Worm (Caenorhabditis elegans) whole organism, mixed stage, embryonic: ENCODE measurements around the gene frpr-3.
A peak's percentile ranks its signal among the peaks of the same experiment; 100 is the strongest.

Experiments
- M03D4.4 ChIP-seq: sonication (generic microtip); optimal IDR thresholded peaks from 2 replicates; lab custom pipeline; 2017; ENCODE audit warnings: mild to moderate bottlenecking, missing genetic modification characterization, missing compliant biosample characterization
- bed-3 ChIP-seq: fragments of 200-800 bp; sonication (Bioruptor generic); optimal IDR thresholded peaks from 3 replicates; lab custom pipeline; 2018; ENCODE audit warnings: mild to moderate bottlenecking, missing genetic modification characterization, moderate library complexity, missing compliant biosample characterization
- blmp-1 ChIP-seq: fragments of 150-350 bp; optimal IDR thresholded peaks from 2 replicates; lab custom pipeline; 2014; ENCODE audit warnings: missing biosample characterization, missing genetic modification characterization
- ceh-39 ChIP-seq: fragments of 150-350 bp; optimal IDR thresholded peaks from 2 replicates; lab custom pipeline; 2014; ENCODE audit warnings: missing biosample characterization, missing genetic modification characterization
- ceh-83 ChIP-seq: fragments of 200-800 bp; sonication (Bioruptor generic); optimal IDR thresholded peaks from 2 replicates; lab custom pipeline; 2018; ENCODE audit warnings: mild to moderate bottlenecking, missing genetic modification characterization, missing compliant biosample characterization
- ces-1 ChIP-seq: fragments of 150-350 bp; optimal IDR thresholded peaks from 2 replicates; lab custom pipeline; 2014; ENCODE audit warnings: missing biosample characterization, missing genetic modification reagents, missing genetic modification characterization
- cnd-1 ChIP-seq: fragments of 200-800 bp; sonication (Bioruptor generic); optimal IDR thresholded peaks from 2 replicates; lab custom pipeline; 2018; ENCODE audit warnings: mild to moderate bottlenecking, missing genetic modification characterization, missing compliant biosample characterization
- drap-1 ChIP-seq: fragments of 200-800 bp; sonication (Bioruptor generic); optimal IDR thresholded peaks from 3 replicates; lab custom pipeline; 2018; ENCODE audit warnings: mild to moderate bottlenecking, missing genetic modification characterization, missing compliant biosample characterization
- elt-1 ChIP-seq: sonication (generic microtip); optimal IDR thresholded peaks from 2 replicates; lab custom pipeline; 2017; ENCODE audit warnings: missing genetic modification characterization, mild to moderate bottlenecking, missing compliant biosample characterization, antibody characterized with exemption, moderate library complexity, borderline replicate concordance; ENCODE audit not compliant: insufficient read depth
- ham-2 ChIP-seq: fragments of 200-800 bp; sonication (Bioruptor generic); optimal IDR thresholded peaks from 2 replicates; lab custom pipeline; 2018; ENCODE audit warnings: mild to moderate bottlenecking, missing genetic modification characterization, missing compliant biosample characterization
- hlh-1 ChIP-seq: fragments of 150-350 bp; optimal IDR thresholded peaks from 2 replicates; lab custom pipeline; 2014; ENCODE audit warnings: missing biosample characterization, missing genetic modification reagents, missing genetic modification characterization
- lin-13 ChIP-seq: fragments of 150-350 bp; optimal IDR thresholded peaks from 2 replicates; lab custom pipeline; 2014; ENCODE audit warnings: missing biosample characterization, missing genetic modification characterization
- lin-32 ChIP-seq: fragments of 200-800 bp; sonication (Bioruptor generic); optimal IDR thresholded peaks from 2 replicates; lab custom pipeline; 2018; ENCODE audit warnings: mild to moderate bottlenecking, missing genetic modification characterization, missing compliant biosample characterization
- lsy-2 ChIP-seq: fragments of 150-350 bp; optimal IDR thresholded peaks from 2 replicates; lab custom pipeline; 2014; ENCODE audit warnings: missing biosample characterization, missing genetic modification characterization
- mab-5 ChIP-seq: fragments of 150-350 bp; optimal IDR thresholded peaks from 2 replicates; lab custom pipeline; 2014; ENCODE audit warnings: missing biosample characterization, missing genetic modification characterization
- mep-1 ChIP-seq: fragments of 150-350 bp; optimal IDR thresholded peaks from 2 replicates; lab custom pipeline; 2017; ENCODE audit warnings: missing biosample characterization, missing genetic modification reagents, missing genetic modification characterization, inconsistent platforms
- mls-2 ChIP-seq: sonication (generic microtip); optimal IDR thresholded peaks from 2 replicates; lab custom pipeline; 2016; ENCODE audit warnings: mild to moderate bottlenecking, missing genetic modification characterization, moderate library complexity, missing compliant biosample characterization
- nhr-12 ChIP-seq: fragments of 150-350 bp; optimal IDR thresholded peaks from 2 replicates; lab custom pipeline; 2014; ENCODE audit warnings: missing biosample characterization, missing genetic modification characterization
- nhr-2 ChIP-seq: fragments of 150-350 bp; optimal IDR thresholded peaks from 2 replicates; lab custom pipeline; 2014; ENCODE audit warnings: missing biosample characterization, missing genetic modification characterization
- nhr-237 ChIP-seq: fragments of 150-350 bp; optimal IDR thresholded peaks from 2 replicates; lab custom pipeline; 2014; ENCODE audit warnings: missing biosample characterization, missing genetic modification characterization
- nhr-28 ChIP-seq: fragments of 150-350 bp; optimal IDR thresholded peaks from 2 replicates; lab custom pipeline; 2014; ENCODE audit warnings: missing biosample characterization, missing genetic modification characterization
- nhr-76 ChIP-seq: sonication (generic microtip); optimal IDR thresholded peaks from 2 replicates; lab custom pipeline; 2017; ENCODE audit warnings: missing biosample characterization, missing genetic modification characterization
- pha-4 ChIP-seq: fragments of 150-350 bp; optimal IDR thresholded peaks from 2 replicates; lab custom pipeline; 2018; ENCODE audit warnings: missing biosample characterization, missing genetic modification reagents, missing genetic modification characterization
- sem-2 ChIP-seq: fragments of 200-800 bp; sonication (Bioruptor generic); optimal IDR thresholded peaks from 2 replicates; lab custom pipeline; 2018; ENCODE audit warnings: mild to moderate bottlenecking, missing genetic modification characterization, missing compliant biosample characterization
- sptf-1 ChIP-seq: sonication (generic microtip); optimal IDR thresholded peaks from 2 replicates; lab custom pipeline; 2017; ENCODE audit warnings: mild to moderate bottlenecking, missing genetic modification characterization, moderate library complexity, missing compliant biosample characterization
- tbx-8 ChIP-seq: fragments of 200-800 bp; sonication (Bioruptor generic); optimal IDR thresholded peaks from 2 replicates; lab custom pipeline; 2018; ENCODE audit warnings: mild to moderate bottlenecking, missing genetic modification characterization, moderate library complexity, missing compliant biosample characterization
- unc-39 ChIP-seq: fragments of 150-350 bp; optimal IDR thresholded peaks from 2 replicates; lab custom pipeline; 2014; ENCODE audit warnings: missing biosample characterization, missing genetic modification characterization
- unc-62 ChIP-seq: fragments of 150-350 bp; optimal IDR thresholded peaks from 2 replicates; lab custom pipeline; 2014; ENCODE audit warnings: missing biosample characterization, missing genetic modification reagents, missing genetic modification characterization
- zip-8 ChIP-seq: fragments of 150-350 bp; optimal IDR thresholded peaks from 2 replicates; lab custom pipeline; 2014; ENCODE audit warnings: missing biosample characterization, missing genetic modification characterization
- ztf-11 ChIP-seq: fragments of 150-350 bp; optimal IDR thresholded peaks from 2 replicates; lab custom pipeline; 2014; ENCODE audit warnings: missing biosample characterization, missing genetic modification characterization

Gene frpr-3

DNA sequence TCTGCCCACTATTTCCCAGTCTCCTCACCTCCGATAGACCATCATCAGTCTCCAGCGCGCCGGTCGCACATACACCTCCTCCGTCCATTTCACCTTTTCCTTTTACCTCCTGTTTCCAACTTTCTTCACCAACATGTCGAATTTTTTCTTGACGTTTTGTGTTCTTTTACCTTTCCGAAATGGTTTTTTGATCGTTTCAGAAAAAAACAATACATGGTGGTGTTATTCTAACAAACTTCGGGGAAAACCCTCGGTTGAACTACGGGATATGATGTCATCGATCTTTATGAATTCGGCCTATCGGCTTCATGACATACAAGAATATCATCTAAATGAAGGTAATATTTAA lies 42.4 kb upstream of the frpr-3 start, which contains the start of gene Y97E10C.1:
Y97E10C.1 (plus strand) TSS at position 201 of the 349 bp plus-strand sequence.
- no peak for TF ChIP-seq mls-2 (tag; lab: Kevin White, UChicago)
- no peak for TF ChIP-seq nhr-76 (tag; lab: Kevin White, UChicago)
- no peak for TF ChIP-seq ham-2 (GFP tag; lab: Kevin White, UChicago)
- no peak for TF ChIP-seq nhr-12
- no peak for TF ChIP-seq cnd-1
- no peak for TF ChIP-seq drap-1 (GFP tag; lab: Kevin White, UChicago)
- TF ChIP-seq pha-4 (tag; lab: Kevin White, UChicago), result no peak
- no peak for TF ChIP-seq lin-32 (GFP tag; lab: Kevin White, UChicago)
- TF ChIP-seq hlh-1, result no peak
- TF ChIP-seq nhr-28 (tag; lab: Kevin White, UChicago), result no peak
- TF ChIP-seq sptf-1, result no peak
- no peak for TF ChIP-seq lsy-2 (tag; lab: Kevin White, UChicago)

DNA sequence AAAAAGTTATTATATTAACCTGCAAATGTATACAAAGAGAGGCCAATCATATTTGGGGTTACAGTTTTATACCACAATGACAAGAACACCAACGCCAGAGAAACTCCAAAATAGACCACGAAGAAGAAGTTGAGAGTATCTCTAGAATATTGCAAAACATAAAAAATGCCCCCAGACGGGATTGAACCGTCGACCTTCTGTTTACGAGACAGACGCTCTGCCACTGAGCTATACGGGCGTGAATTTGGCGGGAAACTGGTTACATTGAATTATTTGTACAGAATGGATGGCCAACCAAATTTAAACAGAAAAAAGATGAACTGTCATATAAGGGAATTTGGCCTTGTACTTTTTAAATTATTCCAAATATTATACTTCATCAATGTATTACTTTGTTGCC lies 40.6 kb upstream of the frpr-3 start:
- TF ChIP-seq ceh-83, result peak; percentile 21
- no peak for TF ChIP-seq nhr-28 (tag; lab: Kevin White, UChicago)
- TF ChIP-seq nhr-12, result no peak
- peak; percentile 5 for TF ChIP-seq drap-1 (GFP tag; lab: Kevin White, UChicago)
- TF ChIP-seq sptf-1, result peak; percentile 34
- TF ChIP-seq zip-8 (tag; lab: Kevin White, UChicago), result no peak
- TF ChIP-seq ztf-11, result no peak
- TF ChIP-seq mep-1 (tag; lab: Kevin White, UChicago), result no peak
- TF ChIP-seq mls-2 (tag; lab: Kevin White, UChicago), result peak; percentile 39
- TF ChIP-seq ceh-39 (tag; lab: Kevin White, UChicago), result no peak
- no peak for TF ChIP-seq pha-4 (tag; lab: Kevin White, UChicago)

DNA sequence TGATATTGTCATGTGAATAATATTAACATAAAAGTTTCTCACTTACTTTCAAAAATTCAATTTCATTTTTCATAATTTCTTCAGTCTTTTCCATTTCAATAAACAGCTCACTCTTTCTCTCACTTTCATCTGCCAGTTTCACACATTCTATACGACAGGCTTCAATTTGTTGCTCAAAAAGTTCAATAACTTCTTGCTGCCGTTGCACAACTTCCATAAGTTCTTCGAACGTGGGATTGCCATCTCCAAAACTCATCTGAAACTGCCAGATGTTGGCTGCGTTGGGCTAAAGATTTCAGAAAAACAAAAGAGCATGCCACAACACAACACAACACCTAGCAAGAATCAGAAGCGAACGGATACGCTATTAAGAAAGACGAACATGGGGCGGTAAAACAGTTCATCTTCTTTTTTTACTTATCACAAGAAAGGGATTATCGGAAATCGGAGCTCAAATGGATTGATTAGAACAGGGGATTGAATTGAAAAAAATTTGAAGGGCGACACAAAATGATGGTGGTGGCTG lies 37.8 kb upstream of the frpr-3 start:
- no peak for TF ChIP-seq lin-13 (tag; lab: Kevin White, UChicago)

DNA sequence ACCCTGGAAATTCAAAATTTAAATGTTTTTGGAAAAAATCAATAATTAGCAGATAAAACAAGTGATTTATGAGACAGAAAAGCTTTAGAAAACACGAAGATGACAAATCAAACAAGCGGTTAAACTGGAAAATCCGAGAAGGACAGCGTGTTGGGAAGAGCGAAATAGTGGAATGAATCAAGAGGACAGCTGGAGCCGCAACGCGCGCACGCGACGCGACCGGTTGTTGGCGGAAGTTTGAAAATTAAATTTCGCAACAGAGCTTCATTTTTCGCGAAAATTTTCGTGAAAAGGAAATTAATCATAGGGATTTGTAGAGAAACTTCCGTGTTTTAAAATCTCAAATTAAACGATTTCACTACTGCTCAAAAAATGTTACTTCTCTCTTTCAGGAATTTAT lies 36.2 kb upstream of the frpr-3 start, which contains the start of gene clic-1:
clic-1 (minus strand) TSS at position 3 of the 400 bp plus-strand sequence.
- TF ChIP-seq mls-2 (tag; lab: Kevin White, UChicago) (peak; percentile 32), elt-1 (no peak), lin-13 (tag; lab: Kevin White, UChicago) (peak; percentile 30), tbx-8 (GFP tag; lab: Kevin White, UChicago) (no peak), ham-2 (GFP tag; lab: Kevin White, UChicago) (peak; percentile 54), unc-62 (GFP tag; lab: Kevin White, UChicago) (peak; percentile 44), nhr-237 (peak; percentile 74), bed-3 (no peak), M03D4.4 (tag; lab: Kevin White, UChicago) (no peak), drap-1 (GFP tag; lab: Kevin White, UChicago) (no peak), pha-4 (tag; lab: Kevin White, UChicago) (peak; percentile 58), mep-1 (tag; lab: Kevin White, UChicago) (peak; percentile 85), ceh-39 (tag; lab: Kevin White, UChicago) (peak; percentile 57), nhr-28 (tag; lab: Kevin White, UChicago) (no peak), blmp-1 (tag; lab: Kevin White, UChicago) (no peak), cnd-1 (peak; percentile 52), lsy-2 (tag; lab: Kevin White, UChicago) (peak; percentile 56), ces-1 (GFP tag; lab: Kevin White, UChicago) (peak; percentile 65), hlh-1 (peak; percentile 77), mab-5 (tag; lab: Kevin White, UChicago) (peak; percentile 41), unc-39 (tag; lab: Kevin White, UChicago) (no peak)

DNA sequence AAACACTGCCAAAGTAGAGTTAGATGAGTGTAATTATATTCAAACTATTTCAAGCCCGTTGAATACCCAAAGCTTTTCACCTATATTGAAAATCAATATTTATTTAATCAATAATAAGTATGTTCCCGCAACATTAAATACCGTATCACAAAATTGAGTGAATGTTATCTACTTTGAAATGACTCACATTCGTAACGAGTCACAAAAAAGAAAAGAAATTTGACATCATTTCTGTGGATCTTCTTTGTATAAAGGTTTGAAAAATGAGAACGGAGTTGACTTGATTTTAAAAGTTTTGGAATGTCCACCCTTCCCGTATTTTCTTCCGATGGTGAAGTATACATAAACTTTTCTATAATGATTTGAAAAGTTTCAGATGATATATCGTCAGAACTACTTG lies 35.7 kb upstream of the frpr-3 start, which contains the start of gene srr-10:
srr-10 (plus strand) TSS at position 301 of the 400 bp plus-strand sequence.
- TF ChIP-seq bed-3, result no peak
- no peak for TF ChIP-seq elt-1
- no peak for TF ChIP-seq lin-13 (tag; lab: Kevin White, UChicago)
- no peak for TF ChIP-seq nhr-76 (tag; lab: Kevin White, UChicago)
- no peak for TF ChIP-seq mls-2 (tag; lab: Kevin White, UChicago)
- TF ChIP-seq blmp-1 (tag; lab: Kevin White, UChicago), result no peak
- TF ChIP-seq zip-8 (tag; lab: Kevin White, UChicago), result no peak
- TF ChIP-seq ceh-83, result no peak
- no peak for TF ChIP-seq sem-2
- TF ChIP-seq lsy-2 (tag; lab: Kevin White, UChicago), result no peak
- TF ChIP-seq nhr-12, result no peak
- no peak for TF ChIP-seq lin-32 (GFP tag; lab: Kevin White, UChicago)
- no peak for TF ChIP-seq nhr-2 (tag; lab: Kevin White, UChicago)
- no peak for TF ChIP-seq cnd-1
